Worm (Caenorhabditis elegans): ENCODE data around the gene R08D7.7.
A peak's percentile ranks its signal among the peaks of the same experiment; 100 is the strongest.

R08D7.7 gene

ce11 chrIII:8956146-8956646 lies 33.7 kb upstream of the R08D7.7 start, which contains the start of the genes ZK643.5 and ZK643.2:
Gene ZK643.5, minus strand, starts transcription at chrIII:8956196.
Gene ZK643.2, plus strand, starts transcription at chrIII:8956540.
- TF ChIP-seq tbx-2 (tag; optimal IDR thresholded peaks at IDR 0.05): peak; percentile 72
- TF ChIP-seq snpc-4 (tag; optimal IDR thresholded peaks at IDR 0.05): no peak
- TF ChIP-seq lin-35 (GFP tag; optimal IDR thresholded peaks at IDR 0.05): peak; percentile 76 to 90
- no peak for TF ChIP-seq nhr-28 (tag; optimal IDR thresholded peaks at IDR 0.05)
- no peak for TF ChIP-seq C34B4.2 (tag; optimal IDR thresholded peaks at IDR 0.05)
- no peak for TF ChIP-seq nhr-237 (tag; optimal IDR thresholded peaks at IDR 0.05)
- peak; percentile 71 for TF ChIP-seq skn-1 (tag; optimal IDR thresholded peaks at IDR 0.05)
- peak; percentile 72 for TF ChIP-seq mep-1 (tag; optimal IDR thresholded peaks at IDR 0.05)
- TF ChIP-seq mab-9 (GFP tag; IDR thresholded peaks at IDR 0.05): no peak
- peak; percentile 66 for TF ChIP-seq C16A3.4 (tag; optimal IDR thresholded peaks at IDR 0.05)
- TF ChIP-seq mef-2 (tag; optimal IDR thresholded peaks at IDR 0.05): no peak
- TF ChIP-seq nhr-90 (tag; optimal IDR thresholded peaks at IDR 0.05; ENCODE audit: poor library complexity): peak; percentile 47
- peak; percentile 70 for TF ChIP-seq blmp-1 (tag; optimal IDR thresholded peaks at IDR 0.05)
- no peak for TF ChIP-seq pqm-1 (tag; optimal IDR thresholded peaks at IDR 0.05)
- peak; percentile 57 to 79 for TF ChIP-seq efl-1 (optimal IDR thresholded peaks at IDR 0.05)
- peak; percentile 82 to 96 for TF ChIP-seq efl-1 (GFP tag; optimal IDR thresholded peaks at IDR 0.05 in 1 of 2)
- peak; percentile 80 for TF ChIP-seq snu-23 (GFP tag; optimal IDR thresholded peaks at IDR 0.05)
- peak; percentile 92 to 98 for TF ChIP-seq lsy-2 (tag; optimal IDR thresholded peaks at IDR 0.05)
- no peak for TF ChIP-seq unc-98 (GFP tag; IDR thresholded peaks at IDR 0.05)
- peak; percentile 65 for TF ChIP-seq egl-13 (tag; optimal IDR thresholded peaks at IDR 0.05)
- TF ChIP-seq swsn-7 (tag; optimal IDR thresholded peaks at IDR 0.05): peak; percentile 74
- no peak for TF ChIP-seq hlh-17 (GFP tag; optimal IDR thresholded peaks at IDR 0.05; ENCODE audit: borderline replicate concordance)
- no peak for TF ChIP-seq pax-3 (tag; optimal IDR thresholded peaks at IDR 0.05)
- TF ChIP-seq isw-1 (GFP tag; IDR thresholded peaks at IDR 0.05): peak; percentile 12; the same call in 1 of the 2 replicates
- peak; percentile 80 for TF ChIP-seq nhr-71 (tag; optimal IDR thresholded peaks at IDR 0.05)
- TF ChIP-seq unc-86 (tag; optimal IDR thresholded peaks at IDR 0.05): peak; percentile 69
- TF ChIP-seq fos-1 (tag; optimal IDR thresholded peaks at IDR 0.05): peak; percentile 21
- peak; percentile 26 to 72 (median 38) for TF ChIP-seq ceh-82 (tag; optimal IDR thresholded peaks at IDR 0.05)
- TF ChIP-seq dsc-1 (tag; optimal IDR thresholded peaks at IDR 0.05): peak; percentile 61
- peak in 1 of 6 experiments; percentile 56 for TF ChIP-seq elt-3 (tag; optimal IDR thresholded peaks at IDR 0.05)
- peak; percentile 37 for TF ChIP-seq lin-15B (tag; optimal IDR thresholded peaks at IDR 0.05)
- peak in 1 of 2 experiments; percentile 7 for TF ChIP-seq ztf-11 (tag; optimal IDR thresholded peaks at IDR 0.05)
- peak; percentile 63 for TF ChIP-seq nhr-19 (GFP tag; conservative IDR thresholded peaks at IDR 0.05)
- TF ChIP-seq xbp-1 (tag; optimal IDR thresholded peaks at IDR 0.05): peak; percentile 73
- TF ChIP-seq lin-13 (GFP tag; optimal IDR thresholded peaks at IDR 0.05): no peak
- no peak for TF ChIP-seq lin-39 (tag; optimal IDR thresholded peaks at IDR 0.05)
- no peak for TF ChIP-seq ets-5 (GFP tag; IDR thresholded peaks at IDR 0.05)
- TF ChIP-seq lir-3 (tag; optimal IDR thresholded peaks at IDR 0.05; ENCODE audit: poor library complexity): peak; percentile 68
- peak; percentile 45 for TF ChIP-seq nhr-85 (tag)
- TF ChIP-seq irx-1 (tag; optimal IDR thresholded peaks at IDR 0.05): peak; percentile 8
- peak; percentile 68 for TF ChIP-seq rnt-1 (tag; optimal IDR thresholded peaks at IDR 0.05)
- TF ChIP-seq dpl-1 (GFP tag; optimal IDR thresholded peaks at IDR 0.05): peak; percentile 75 to 86 (median 79)
- no peak for TF ChIP-seq unc-62 (GFP tag; optimal IDR thresholded peaks at IDR 0.05)
- TF ChIP-seq C04F5.9 (tag; optimal IDR thresholded peaks at IDR 0.05): peak; percentile 44
- peak; percentile 26 for TF ChIP-seq unc-130 (tag; optimal IDR thresholded peaks at IDR 0.05)
- TF ChIP-seq vab-15 (tag; optimal IDR thresholded peaks at IDR 0.05): no peak
- no peak for TF ChIP-seq aly-2 (tag; optimal IDR thresholded peaks at IDR 0.05)
- peak; percentile 74 for TF ChIP-seq nhr-20 (tag; optimal IDR thresholded peaks at IDR 0.05)
- no peak for TF ChIP-seq zag-1 (tag; optimal IDR thresholded peaks at IDR 0.05)
- TF ChIP-seq nhr-47 (tag; optimal IDR thresholded peaks at IDR 0.05): peak; percentile 76
- peak; percentile 70 for TF ChIP-seq lin-14 (GFP tag; optimal IDR thresholded peaks at IDR 0.05)
- TF ChIP-seq tlp-1 (tag; optimal IDR thresholded peaks at IDR 0.05): no peak
- TF ChIP-seq mdl-1 (tag; optimal IDR thresholded peaks at IDR 0.05): peak in 1 of 2 experiments; percentile 67
